Fruit fly (Drosophila melanogaster): ENCODE data around the gene fu.
A peak's percentile ranks its signal among the peaks of the same experiment; 100 is the strongest.

Gene fu

dm6 chrX:18652879-18653278, 4.7 kb upstream of the fu start, which contains the start of gene Ing3:
Ing3 (minus strand) TSS chrX:18653091.
- TF ChIP-seq Eip78C (GFP tag), result no peak
- peak; percentile 35 for TF ChIP-seq dsx (GFP tag; optimal IDR thresholded peaks at IDR 0.05; ENCODE audit: poor library complexity, severe bottlenecking)

- TF ChIP-seq CG11294 (GFP tag; IDR thresholded peaks at IDR 0.05) (no peak), Eip78C (GFP tag) (no peak), CG1621 (tag; optimal IDR thresholded peaks at IDR 0.05) (peak; percentile 17), dac (GFP tag; optimal IDR thresholded peaks at IDR 0.05) (no peak), eg (GFP tag; IDR thresholded peaks at IDR 0.05) (0 out of 3 replicates have a peak, but pooled peaks have one; percentile 14)
These were observed 543 bp upstream of the fu start, which contains the start of gene CG6659 for dm6 chrX:18657012-18657411. CG6659 (minus strand) TSS chrX:18657286.

- TF ChIP-seq Eip75B (GFP tag; optimal IDR thresholded peaks at IDR 0.05), result no peak
- no peak for TF ChIP-seq Eip78C (GFP tag)
- TF ChIP-seq CG15336 (GFP tag; IDR thresholded peaks at IDR 0.05), result no peak
- TF ChIP-seq CG10669 (GFP tag; optimal IDR thresholded peaks at IDR 0.05), result no peak
- TF ChIP-seq spab (GFP tag; optimal IDR thresholded peaks at IDR 0.05), result no peak
- TF ChIP-seq CG6808 (GFP tag; optimal IDR thresholded peaks at IDR 0.05), result no peak
- no peak for TF ChIP-seq net (GFP tag; optimal IDR thresholded peaks at IDR 0.05)
- TF ChIP-seq CG8319 (GFP tag; optimal IDR thresholded peaks at IDR 0.05), result no peak
- TF ChIP-seq CG11902 (GFP tag; optimal IDR thresholded peaks at IDR 0.05), result no peak
- no peak for TF ChIP-seq eg (GFP tag; IDR thresholded peaks at IDR 0.05)
- no peak for TF ChIP-seq CG1621 (tag; optimal IDR thresholded peaks at IDR 0.05)
- no peak for TF ChIP-seq esn (GFP tag; optimal IDR thresholded peaks at IDR 0.05)
- no peak for TF ChIP-seq CG11762 (GFP tag; optimal IDR thresholded peaks at IDR 0.05; ENCODE audit: insufficient read depth)
- TF ChIP-seq CG3919 (GFP tag; optimal IDR thresholded peaks at IDR 0.05), result no peak
- TF ChIP-seq CG3032 (tag; optimal IDR thresholded peaks at IDR 0.05), result no peak
- TF ChIP-seq svp (GFP tag), result no peak
- no peak for TF ChIP-seq Met (GFP tag; optimal IDR thresholded peaks at IDR 0.05)
- no peak for TF ChIP-seq Blimp-1 (GFP tag; optimal IDR thresholded peaks at IDR 0.05)
- TF ChIP-seq CG8119 (GFP tag; IDR thresholded peaks at IDR 0.05), result no peak
These were observed 4.5 kb downstream of the fu start, which contains the start of gene CG6696 for dm6 chrX:18662053-18662452. CG6696 (minus strand) TSS chrX:18662153.

- TF ChIP-seq CG11902 (GFP tag; optimal IDR thresholded peaks at IDR 0.05) (no peak), CG3032 (tag; optimal IDR thresholded peaks at IDR 0.05) (no peak), OdsH (GFP tag; optimal IDR thresholded peaks at IDR 0.05) (no peak), CG16779 (tag; optimal IDR thresholded peaks at IDR 0.05) (no peak), eg (GFP tag; IDR thresholded peaks at IDR 0.05) (0 out of 3 replicates have a peak, but pooled peaks have one; percentile 26), CG6276 (GFP tag; optimal IDR thresholded peaks at IDR 0.05) (peak; percentile 26), Gug (GFP tag; IDR thresholded peaks at IDR 0.05) (no peak), CG32006 (GFP tag; optimal IDR thresholded peaks at IDR 0.05) (peak; percentile 76), CG15336 (GFP tag; IDR thresholded peaks at IDR 0.05) (peak; percentile 45; the same call in 1 of the 2 replicates), Hr39 (GFP tag; optimal IDR thresholded peaks at IDR 0.05) (no peak)
These were observed 5.8 kb downstream of the fu start for dm6 chrX:18663362-18663761.

dm6 chrX:18665715-18666267, 8.2 kb downstream of the fu start:
- no peak for TF ChIP-seq Met (GFP tag; optimal IDR thresholded peaks at IDR 0.05)
- TF ChIP-seq Sox14 (GFP tag; optimal IDR thresholded peaks at IDR 0.05), result no peak
- TF ChIP-seq CG6854 (GFP tag; optimal IDR thresholded peaks at IDR 0.05), result peak; percentile 50
- no peak for TF ChIP-seq CG10669 (GFP tag; optimal IDR thresholded peaks at IDR 0.05)
- TF ChIP-seq Eip78C (GFP tag), result peak; percentile 24
- TF ChIP-seq CG3919 (GFP tag; optimal IDR thresholded peaks at IDR 0.05), result no peak
- peak; percentile 56 for TF ChIP-seq svp (GFP tag)
- no peak for TF ChIP-seq salr (GFP tag; optimal IDR thresholded peaks at IDR 0.05)
- no peak for TF ChIP-seq CG6808 (GFP tag; optimal IDR thresholded peaks at IDR 0.05)
- TF ChIP-seq dsx (GFP tag; optimal IDR thresholded peaks at IDR 0.05; ENCODE audit: poor library complexity, severe bottlenecking), result no peak
- no peak for TF ChIP-seq CG16779 (tag; optimal IDR thresholded peaks at IDR 0.05)
